Fruit fly (Drosophila melanogaster): ENCODE results near the gene Ktl.

Ktl gene

DNA sequence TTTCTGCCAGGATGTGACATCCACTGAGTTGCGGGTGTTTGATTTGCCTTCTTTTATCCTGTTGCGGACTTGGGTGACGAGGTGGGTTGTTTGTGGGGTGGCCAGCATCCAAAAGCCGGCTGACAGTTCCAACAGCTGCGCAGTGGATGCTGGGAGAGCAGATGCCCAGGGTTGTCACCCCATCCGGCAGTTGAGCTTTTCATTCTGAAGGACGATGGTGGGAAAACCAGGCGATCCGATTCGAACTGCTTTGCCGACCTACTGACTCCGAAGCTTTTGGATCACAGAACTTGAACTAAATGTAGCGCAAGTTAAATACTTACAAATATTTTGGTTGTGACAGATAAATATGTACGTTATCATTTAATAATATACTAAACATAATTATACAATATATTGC lies 30.9 kb downstream of the Ktl start, which contains the start of gene KaiR1D:
Gene KaiR1D, minus strand, starts transcription at position 28 of the 400 bp plus-strand sequence.
- TF ChIP-seq CG17801 (GFP tag; optimal IDR thresholded peaks at IDR 0.05; ENCODE audit: partially characterized antibody), result no peak

- TF ChIP-seq CG17801 (GFP tag; optimal IDR thresholded peaks at IDR 0.05; ENCODE audit: partially characterized antibody), result no peak
Observed at dm6 chr3R:20859845-20860244, 37.3 kb downstream of the Ktl start, which contains the start of gene Ir93a. Ir93a (minus strand) TSS chr3R:20859945.

dm6 chr3R:20850395-20851039 lies 46.6 kb downstream of the Ktl start, which contains the start of gene RpS30:
RpS30 (plus strand) TSS chr3R:20850516.
- TF ChIP-seq CG17801 (GFP tag; optimal IDR thresholded peaks at IDR 0.05; ENCODE audit: partially characterized antibody), result peak; percentile 72

DNA sequence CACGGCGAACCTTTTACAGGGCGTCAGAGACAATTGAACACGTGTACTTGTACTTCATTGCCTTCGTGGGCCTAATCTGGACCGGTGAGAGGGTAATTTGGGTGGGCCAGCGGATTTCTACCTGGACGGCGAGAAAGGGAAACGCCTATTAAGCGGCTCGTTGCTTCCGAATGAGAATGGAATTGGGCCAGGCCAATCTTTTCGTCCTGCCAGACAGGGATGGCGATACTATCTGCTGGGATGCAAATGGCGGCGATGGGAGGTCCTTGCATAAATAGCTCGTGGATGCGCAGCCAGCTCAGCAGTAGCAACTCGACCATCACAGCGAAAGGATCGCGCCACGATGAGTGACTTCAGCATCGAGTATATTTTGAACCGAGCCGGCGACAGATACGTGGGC lies 50.4 kb downstream of the Ktl start, which contains the start of gene CG15696:
Gene CG15696, plus strand, starts transcription at position 301 of the 400 bp plus-strand sequence.
- no peak for TF ChIP-seq CG17801 (GFP tag; optimal IDR thresholded peaks at IDR 0.05; ENCODE audit: partially characterized antibody)

- TF ChIP-seq CG17801 (GFP tag; optimal IDR thresholded peaks at IDR 0.05; ENCODE audit: partially characterized antibody), result no peak
Observed at dm6 chr3R:20846316-20846715, 50.8 kb downstream of the Ktl start.

DNA sequence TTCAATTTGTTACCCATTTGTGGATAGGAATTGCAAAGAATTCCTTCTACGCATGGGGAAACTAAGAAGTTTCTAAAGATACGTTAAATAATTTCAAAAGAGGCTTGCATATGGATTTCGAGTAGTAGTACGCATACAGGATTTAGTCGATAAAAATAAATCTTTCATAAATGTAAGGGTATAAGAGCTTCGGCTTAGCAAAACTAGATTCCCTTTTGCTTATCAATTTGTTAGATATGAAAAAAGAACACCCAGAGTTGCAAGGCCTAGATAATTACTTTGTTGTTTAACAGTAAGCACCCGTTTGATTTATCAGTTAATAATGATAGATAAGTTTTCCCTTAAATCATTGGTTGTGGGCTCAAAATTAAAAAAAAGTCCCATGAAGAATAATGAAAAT lies 51.6 kb downstream of the Ktl start:
- TF ChIP-seq CG17801 (GFP tag; optimal IDR thresholded peaks at IDR 0.05; ENCODE audit: partially characterized antibody), result no peak
